4 fruit fly cellular contexts compared by ENCODE assay signal in the genomic region with DNA sequence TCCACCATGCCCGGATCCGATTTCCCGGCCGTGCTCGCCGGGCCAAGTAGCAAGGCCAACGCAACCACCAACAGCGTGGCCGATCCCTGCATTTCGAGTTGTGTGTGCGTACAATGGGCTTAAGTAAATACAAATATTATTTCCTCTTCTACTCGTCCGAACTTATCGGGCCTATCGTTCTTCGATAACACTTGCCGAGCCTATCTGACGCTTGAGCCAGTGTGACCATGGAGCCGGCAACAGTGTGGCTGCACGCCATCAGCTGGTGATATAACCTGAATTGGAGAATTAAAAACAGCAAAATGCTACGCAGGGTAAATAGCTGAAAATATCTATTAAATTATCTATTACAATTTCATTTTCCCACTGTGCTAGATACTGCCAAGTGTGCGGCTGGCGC.
TF ChIP-seq lines count a peak whose summit lies in the region.

Gene CG17660 (minus strand): TSS at position 198 of the 400 bp plus-strand sequence.
Gene mRpL48 (plus strand): TSS at position 239 of the 400 bp plus-strand sequence.

- peak; percentile 11 for TF ChIP-seq CTCF in whole organism, embryonic (GFP tag; optimal IDR thresholded peaks at IDR 0.05; lab: Kevin White, UChicago)

TF ChIP-seq in whole organism, adult, 20 proteins besides CTCF, POLR2A, EP300 and RAD21:
- TF ChIP-seq CG7045 (GFP tag; optimal IDR thresholded peaks at IDR 0.05; lab: Kevin White, UChicago) (no peak), cic (GFP tag; optimal IDR thresholded peaks at IDR 0.05; lab: Kevin White, UChicago) (peak; percentile 22), Crg-1 (GFP tag; optimal IDR thresholded peaks at IDR 0.05; lab: Kevin White, UChicago) (no peak), CG7101 (tag; optimal IDR thresholded peaks at IDR 0.05; lab: Kevin White, UChicago) (peak; percentile 17), toe (GFP tag; optimal IDR thresholded peaks at IDR 0.05; lab: Kevin White, UChicago) (no peak), kay (GFP tag; lab: Kevin White, UChicago; ENCODE audit: borderline replicate concordance) (no peak), CG1620 (GFP tag; optimal IDR thresholded peaks at IDR 0.05; lab: Kevin White, UChicago) (peak; percentile 19), Clk (GFP tag; optimal IDR thresholded peaks at IDR 0.05; lab: Kevin White, UChicago) (no peak), cnc (optimal IDR thresholded peaks at IDR 0.05; lab: Kevin White, UChicago) (no peak), ovo (GFP tag; optimal IDR thresholded peaks at IDR 0.05; lab: Kevin White, UChicago) (peak; percentile 40), CG14711 (tag; optimal IDR thresholded peaks at IDR 0.05; lab: Kevin White, UChicago) (peak; percentile 10), Mnt (GFP tag; optimal IDR thresholded peaks at IDR 0.05; lab: Kevin White, UChicago) (peak; percentile 62), CG33017 (tag; optimal IDR thresholded peaks at IDR 0.05; lab: Kevin White, UChicago) (no peak), Hr96 (GFP tag; optimal IDR thresholded peaks at IDR 0.05; lab: Kevin White, UChicago) (no peak), CG12768 (GFP tag; optimal IDR thresholded peaks at IDR 0.05; lab: Kevin White, UChicago) (no peak), CG5204 (GFP tag; optimal IDR thresholded peaks at IDR 0.05; lab: Kevin White, UChicago) (no peak), CG11617 (GFP tag; optimal IDR thresholded peaks at IDR 0.05; lab: Kevin White, UChicago) (peak; percentile 33), bab1 (GFP tag; optimal IDR thresholded peaks at IDR 0.05; lab: Kevin White, UChicago) (peak; percentile 32), tj (GFP tag; optimal IDR thresholded peaks at IDR 0.05; lab: Kevin White, UChicago) (no peak), pad (GFP tag; optimal IDR thresholded peaks at IDR 0.05; lab: Kevin White, UChicago) (no peak)

TF ChIP-seq in whole organism, embryonic, 481 proteins besides CTCF, POLR2A, EP300 and RAD21 (continues in another document):
- TF ChIP-seq Six4 (GFP tag; optimal IDR thresholded peaks at IDR 0.05; lab: Kevin White, UChicago) (no peak), CG2120 (GFP tag; optimal IDR thresholded peaks at IDR 0.05; lab: Kevin White, UChicago) (peak; percentile 42), ems (GFP tag; optimal IDR thresholded peaks at IDR 0.05; lab: Kevin White, UChicago) (peak; percentile 18), CG9727 (GFP tag; optimal IDR thresholded peaks at IDR 0.05; lab: Kevin White, UChicago) (no peak), lov (optimal IDR thresholded peaks at IDR 0.05; lab: Kevin White, UChicago) (no peak), lov (GFP tag; IDR thresholded peaks at IDR 0.05; lab: Robert Waterston, UW) (no peak), stc (GFP tag; IDR thresholded peaks at IDR 0.05; lab: Robert Waterston, UW) (peak; percentile 19; the same call in 1 of the 2 replicates), Gug (GFP tag; IDR thresholded peaks at IDR 0.05; lab: Robert Waterston, UW) (no peak), CrebB (tag; optimal IDR thresholded peaks at IDR 0.05; lab: Kevin White, UChicago) (peak; percentile 28), Spps (tag; optimal IDR thresholded peaks at IDR 0.05; lab: Kevin White, UChicago) (no peak), Myb (GFP tag; optimal IDR thresholded peaks at IDR 0.05; lab: Kevin White, UChicago) (peak; percentile 32), CG14710 (tag; optimal IDR thresholded peaks at IDR 0.05; lab: Kevin White, UChicago) (peak; percentile 65), pan (optimal IDR thresholded peaks at IDR 0.05; lab: Kevin White, UChicago) (no peak), pan (GFP tag; optimal IDR thresholded peaks at IDR 0.05 in 1 of 2, IDR thresholded peaks at IDR 0.05 in 1 of 2) (peak in 1 of 2 experiments; percentile 15), wek (GFP tag; optimal IDR thresholded peaks at IDR 0.05; lab: Kevin White, UChicago) (no peak), stwl (tag; optimal IDR thresholded peaks at IDR 0.05; lab: Kevin White, UChicago) (peak; percentile 92), phol (tag; optimal IDR thresholded peaks at IDR 0.05; lab: Kevin White, UChicago) (peak; percentile 25), tup (GFP tag; optimal IDR thresholded peaks at IDR 0.05; lab: Kevin White, UChicago) (peak; percentile 23), CG11398 (GFP tag; optimal IDR thresholded peaks at IDR 0.05; lab: Kevin White, UChicago) (peak; percentile 11), CG33213 (GFP tag; optimal IDR thresholded peaks at IDR 0.05; lab: Kevin White, UChicago) (peak; percentile 33), vnd (GFP tag; IDR thresholded peaks at IDR 0.05; lab: Robert Waterston, UW; ENCODE audit: partially characterized antibody) (peak; percentile 74), btn (GFP tag; optimal IDR thresholded peaks at IDR 0.05; lab: Kevin White, UChicago) (no peak)

TF ChIP-seq in whole organism, prepupa, 60 proteins besides CTCF, POLR2A, EP300 and RAD21:
- peak; percentile 72 for TF ChIP-seq vri (GFP tag; optimal IDR thresholded peaks at IDR 0.05; lab: Kevin White, UChicago)
- TF ChIP-seq Eip78C (GFP tag; lab: Kevin White, UChicago), result peak; percentile 68
- TF ChIP-seq CG6854 (GFP tag; optimal IDR thresholded peaks at IDR 0.05; lab: Kevin White, UChicago), result peak; percentile 13
- no peak for TF ChIP-seq Ets21C (GFP tag; optimal IDR thresholded peaks at IDR 0.05; lab: Kevin White, UChicago)
- peak; percentile 97 for TF ChIP-seq fkh (GFP tag; optimal IDR thresholded peaks at IDR 0.05; lab: Kevin White, UChicago)
- peak; percentile 13 for TF ChIP-seq esn (GFP tag; optimal IDR thresholded peaks at IDR 0.05; lab: Kevin White, UChicago)

TF ChIP-seq in whole organism, wandering third instar larva, 38 proteins besides CTCF, POLR2A, EP300 and RAD21:
- TF ChIP-seq rgr (GFP tag; optimal IDR thresholded peaks at IDR 0.05; lab: Kevin White, UChicago), result peak; percentile 27
- no peak for TF ChIP-seq Rel (GFP tag; optimal IDR thresholded peaks at IDR 0.05; lab: Kevin White, UChicago)
- peak; percentile 44 for TF ChIP-seq Rel (tag; optimal IDR thresholded peaks at IDR 0.05; lab: Kevin White, UChicago)
- no peak for TF ChIP-seq CG32264 (GFP tag; optimal IDR thresholded peaks at IDR 0.05; lab: Kevin White, UChicago)
- no peak for TF ChIP-seq CrebA (GFP tag; optimal IDR thresholded peaks at IDR 0.05; lab: Kevin White, UChicago; ENCODE audit: borderline replicate concordance)
- peak; percentile 29 for TF ChIP-seq h (GFP tag; optimal IDR thresholded peaks at IDR 0.05; lab: Kevin White, UChicago)
- TF ChIP-seq N (GFP tag; optimal IDR thresholded peaks at IDR 0.05; lab: Kevin White, UChicago), result no peak
- peak; percentile 7 for TF ChIP-seq br (GFP tag; optimal IDR thresholded peaks at IDR 0.05; lab: Kevin White, UChicago)
- TF ChIP-seq Sp1 (GFP tag; optimal IDR thresholded peaks at IDR 0.05; lab: Kevin White, UChicago), result peak; percentile 6
- TF ChIP-seq Hr83 (GFP tag; optimal IDR thresholded peaks at IDR 0.05; lab: Kevin White, UChicago; ENCODE audit: poor library complexity, severe bottlenecking), result no peak
